Worm (Caenorhabditis elegans) whole organism, L3 larva: Measurements from ENCODE around the gene hrpk-2.

Experiments used
- elt-3 ChIP-seq, 3 experiments: fragments of 150-350 bp in 1 of 3; sonication (generic microtip) in 2 of 3; optimal IDR thresholded peaks; 2 replicates in 2 of 3; 4 replicates in 1 of 3; lab custom pipeline; 2014 to 2017; ENCODE audit warnings: missing biosample characterization in 3 of 3, missing genetic modification characterization in 3 of 3
- fos-1 ChIP-seq: fragments of 150-350 bp; optimal IDR thresholded peaks from 2 replicates; lab custom pipeline; 2014; ENCODE audit warnings: missing biosample characterization, missing genetic modification characterization
- mdl-1 ChIP-seq: fragments of 150-350 bp; optimal IDR thresholded peaks from 2 replicates; lab custom pipeline; 2014; ENCODE audit warnings: missing biosample characterization, missing genetic modification characterization
- nhr-11 ChIP-seq: fragments of 150-350 bp; optimal IDR thresholded peaks from 2 replicates; lab custom pipeline; 2014; ENCODE audit warnings: missing biosample characterization, missing genetic modification characterization
- nhr-237 ChIP-seq: fragments of 150-350 bp; optimal IDR thresholded peaks from 2 replicates; lab custom pipeline; 2014; ENCODE audit warnings: missing biosample characterization, missing genetic modification characterization
- pqm-1 ChIP-seq: fragments of 150-350 bp; optimal IDR thresholded peaks from 2 replicates; lab custom pipeline; 2017; ENCODE audit warnings: missing biosample characterization, missing genetic modification characterization, inconsistent platforms
- ztf-11 ChIP-seq: fragments of 150-350 bp; optimal IDR thresholded peaks from 2 replicates; lab custom pipeline; 2014; ENCODE audit warnings: missing biosample characterization, missing genetic modification characterization

DNA sequence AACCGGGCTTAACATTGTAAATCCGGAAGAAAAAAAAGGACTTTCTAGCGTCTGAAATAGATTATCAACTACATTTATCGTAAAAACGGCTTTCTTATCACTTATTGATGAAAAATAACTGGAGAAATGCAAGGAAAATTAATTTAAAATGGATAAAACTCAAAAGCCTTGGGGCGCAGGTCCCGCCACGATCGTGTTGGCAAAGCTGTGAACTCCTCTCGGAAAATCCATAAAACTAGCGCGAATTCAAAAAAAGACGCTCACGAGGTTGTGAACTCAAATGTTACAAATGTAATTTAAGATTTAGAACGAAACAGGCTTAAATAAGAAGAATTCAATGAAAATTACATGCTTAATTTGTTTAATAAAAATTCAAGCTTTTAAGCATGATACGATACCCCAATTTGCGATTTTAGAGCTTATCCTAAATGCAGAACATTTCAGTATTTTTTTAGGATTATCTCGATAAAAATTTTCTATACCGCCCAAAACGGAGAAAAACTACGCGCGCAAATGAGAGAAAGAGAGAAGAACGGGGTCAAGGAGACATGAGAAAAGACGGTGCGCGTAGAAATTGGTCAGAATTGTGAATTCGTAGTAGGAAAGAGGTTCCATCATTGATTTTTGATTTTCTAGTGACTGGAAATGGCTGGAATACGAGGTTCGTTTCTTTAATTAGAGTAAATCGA lies 34.7 kb upstream of the hrpk-2 start, which contains the start of gene C29E4.15:
- TF ChIP-seq pqm-1 (no peak), nhr-237 (tag; lab: Kevin White, UChicago) (no peak), ztf-11 (tag; lab: Kevin White, UChicago) (no peak), mdl-1 (tag; lab: Kevin White, UChicago) (no peak), fos-1 (no peak), nhr-11 (tag; lab: Kevin White, UChicago) (no peak), elt-3 (tag; optimal IDR thresholded peaks at IDR 0.05; lab: Kevin White, UChicago) (no peak)
